Fruit fly (Drosophila melanogaster) whole organism: ENCODE measurements around the gene Gat.

Experiments used
- CG8478 ChIP-seq: fragments of >200 bp; optimal IDR thresholded peaks from 2 replicates; lab custom pipeline; 2018; ENCODE audit warnings: inconsistent platforms
- Dll ChIP-seq: fragments of >200 bp; optimal IDR thresholded peaks from 2 replicates; lab custom pipeline; 2017
- EcR ChIP-seq, 2 experiments: fragments of >200 bp; optimal IDR thresholded peaks; 2 replicates each; lab custom pipeline; 2017; ENCODE audit warnings: missing biosample characterization in 2 of 2, missing genetic modification characterization in 2 of 2, missing genetic modification reagents in 2 of 2
- pan ChIP-seq: fragments of >200 bp; optimal IDR thresholded peaks from 2 replicates; lab custom pipeline; 2017
- psq ChIP-seq: fragments of >200 bp; optimal IDR thresholded peaks from 2 replicates; lab custom pipeline; 2017
- usp ChIP-seq: fragments of >200 bp; optimal IDR thresholded peaks from 2 replicates; lab custom pipeline; 2017; ENCODE audit warnings: missing biosample characterization, missing genetic modification characterization, mixed read lengths

The Gat gene

DNA sequence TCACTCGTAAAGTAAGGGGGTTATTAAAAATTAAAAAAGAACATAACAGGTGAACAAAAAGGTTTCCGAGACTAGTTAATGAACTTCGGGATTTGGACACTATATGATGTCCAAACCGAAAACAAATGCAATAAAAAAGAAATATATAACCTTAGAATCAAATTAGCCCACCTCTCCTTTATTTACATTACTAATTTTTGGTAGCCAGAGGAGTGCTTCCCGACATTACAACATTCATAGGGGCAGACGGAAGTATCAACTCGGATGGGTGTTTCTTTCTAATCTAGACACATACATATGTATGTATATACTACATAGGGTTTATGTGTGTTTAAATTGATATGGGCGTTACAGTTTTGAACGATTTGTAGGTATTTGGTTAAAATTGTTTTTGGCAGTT is 32.6 kb downstream of the Gat start:
- TF ChIP-seq usp (no peak), Dll (lab: Kevin White, UChicago) (no peak), pan (lab: Kevin White, UChicago) (no peak), CG8478 (no peak), EcR (GFP tag; optimal IDR thresholded peaks at IDR 0.05; lab: Kevin White, UChicago) (no peak), psq (lab: Kevin White, UChicago) (no peak)

DNA sequence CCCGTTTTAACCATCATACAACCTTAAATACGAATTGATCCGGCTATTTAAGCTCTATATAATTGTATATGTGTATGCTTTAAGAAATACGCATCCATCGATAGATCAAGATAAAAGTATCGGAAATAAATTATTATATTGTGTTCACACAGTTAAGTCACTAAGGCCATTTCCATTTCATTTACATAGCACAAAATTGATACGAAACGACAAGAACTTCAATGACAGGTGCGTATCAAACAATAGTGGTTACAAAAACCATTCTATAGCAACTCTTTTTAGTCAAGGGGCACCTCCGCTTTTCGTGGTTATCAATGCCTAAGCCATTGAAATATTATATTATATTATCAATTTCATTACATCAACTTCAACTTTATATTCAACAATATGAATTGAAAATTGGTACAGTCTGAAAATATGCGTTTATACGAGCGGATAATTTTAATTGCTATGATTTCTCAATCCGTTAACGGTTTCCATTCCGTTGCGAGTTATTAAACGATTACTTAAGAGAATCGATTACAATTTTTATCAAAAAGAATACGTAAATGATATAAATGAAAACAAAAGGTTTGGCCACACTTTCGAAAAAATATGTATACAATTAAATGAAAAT is 33.7 kb downstream of the Gat start, which contains the start of the genes CG46466 and Slip1:
CG46466 (minus strand) TSS at position 70 of the 616 bp plus-strand sequence.
Slip1 (plus strand) TSS at position 567 of the 616 bp plus-strand sequence.
- no peak for TF ChIP-seq pan (lab: Kevin White, UChicago)
- no peak for TF ChIP-seq CG8478
- TF ChIP-seq usp, result no peak
- no peak for TF ChIP-seq Dll (lab: Kevin White, UChicago)
- no peak for TF ChIP-seq EcR (GFP tag; optimal IDR thresholded peaks at IDR 0.05; lab: Kevin White, UChicago)
- TF ChIP-seq psq (lab: Kevin White, UChicago), result no peak

DNA sequence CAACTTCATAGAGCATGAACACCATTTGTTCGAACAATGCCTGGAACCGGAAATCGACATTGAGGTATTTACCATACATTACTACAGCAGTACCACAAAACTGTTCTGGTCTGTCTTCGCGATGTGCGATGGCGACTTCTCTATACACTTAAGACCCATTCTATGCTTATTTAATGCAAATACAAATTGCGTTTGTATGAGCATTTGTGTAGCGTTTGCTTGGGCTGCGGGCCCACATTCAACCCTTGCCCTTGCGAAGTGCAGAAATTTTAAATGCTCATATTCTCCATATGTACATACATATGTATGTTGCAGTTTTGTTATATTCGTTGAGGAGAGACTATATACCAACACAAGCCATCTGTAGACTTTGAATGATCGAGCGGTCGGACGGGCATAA is 34.8 kb downstream of the Gat start:
- no peak for TF ChIP-seq psq (lab: Kevin White, UChicago)
- no peak for TF ChIP-seq Dll (lab: Kevin White, UChicago)
- no peak for TF ChIP-seq CG8478
- no peak for TF ChIP-seq pan (lab: Kevin White, UChicago)
- TF ChIP-seq usp, result no peak

DNA sequence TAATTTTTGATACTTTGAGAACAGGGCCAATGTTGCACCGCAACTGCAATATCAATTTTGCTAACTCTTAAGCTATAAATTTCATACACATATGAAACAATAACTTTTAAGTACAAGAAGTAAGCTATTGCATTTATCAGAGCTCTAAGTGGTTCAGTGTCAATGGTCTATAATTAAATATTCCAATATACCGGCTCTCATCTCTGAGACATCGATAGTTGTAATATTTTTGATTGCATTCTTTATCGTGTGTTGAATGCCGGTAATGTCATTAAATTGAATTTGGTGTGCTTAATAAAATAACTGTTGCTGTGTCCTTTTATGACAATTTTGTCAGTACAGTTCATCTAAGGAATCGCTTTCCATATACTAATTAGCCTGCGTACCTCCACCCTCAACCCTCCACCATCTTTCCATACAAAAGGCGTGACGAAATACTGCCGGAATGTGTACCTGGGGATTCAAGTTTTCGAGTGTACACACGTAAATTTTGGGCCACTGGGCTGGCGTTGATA is 41.5 kb downstream of the Gat start, which contains the start of gene CG11360:
CG11360 (plus strand) TSS at position 238 of the 515 bp plus-strand sequence.
- TF ChIP-seq psq (lab: Kevin White, UChicago) (no peak), CG8478 (no peak), Dll (lab: Kevin White, UChicago) (no peak), usp (no peak), pan (lab: Kevin White, UChicago) (no peak), EcR (GFP tag; optimal IDR thresholded peaks at IDR 0.05; lab: Kevin White, UChicago) (no peak)
